Worm (Caenorhabditis elegans) whole organism, L1 larva: ENCODE results near the gene sre-45.
A peak's percentile ranks its signal among the peaks of the same experiment; 100 is the strongest.

Source experiments
- C04F5.9 ChIP-seq: sonication (generic microtip); optimal IDR thresholded peaks from 2 replicates; lab custom pipeline; 2016; ENCODE audit warnings: missing genetic modification characterization, missing compliant biosample characterization
- C16A3.4 ChIP-seq: fragments of 150-350 bp; optimal IDR thresholded peaks from 2 replicates; lab custom pipeline; 2014; ENCODE audit warnings: missing biosample characterization, missing genetic modification characterization
- C34B4.2 ChIP-seq: sonication (generic microtip); optimal IDR thresholded peaks from 2 replicates; lab custom pipeline; 2017; ENCODE audit warnings: mild to moderate bottlenecking, missing genetic modification characterization, missing compliant biosample characterization
- F16B12.6 ChIP-seq: fragments of 150-350 bp; optimal IDR thresholded peaks from 2 replicates; lab custom pipeline; 2014; ENCODE audit warnings: missing biosample characterization, missing genetic modification characterization
- Y116A8C.19 ChIP-seq: sonication (generic microtip); optimal IDR thresholded peaks from 2 replicates; lab custom pipeline; 2016; ENCODE audit warnings: missing compliant biosample characterization, missing genetic modification characterization, borderline replicate concordance
- ama-1 ChIP-seq: fragments of 150-350 bp; optimal IDR thresholded peaks from 2 replicates; lab custom pipeline; 2014
- ceh-63 ChIP-seq: fragments of 200-800 bp; sonication (Bioruptor generic); optimal IDR thresholded peaks from 2 replicates; lab custom pipeline; 2018; ENCODE audit warnings: mild to moderate bottlenecking, missing genetic modification characterization, missing compliant biosample characterization
- ceh-8 ChIP-seq: fragments of 200-800 bp; sonication (Bioruptor generic); optimal IDR thresholded peaks from 2 replicates; lab custom pipeline; 2018; ENCODE audit warnings: mild to moderate bottlenecking, missing genetic modification characterization, moderate library complexity, missing compliant biosample characterization
- ceh-88 ChIP-seq: fragments of 200-800 bp; sonication (Bioruptor generic); IDR thresholded peaks from 2 replicates; pipeline ENCODE4 v1.3.6; 2022; ENCODE audit warnings: missing genetic modification characterization, missing compliant biosample characterization
- ces-1 ChIP-seq: fragments of 150-350 bp; optimal IDR thresholded peaks from 2 replicates; lab custom pipeline; 2014; ENCODE audit warnings: missing biosample characterization, missing genetic modification reagents, missing genetic modification characterization
- efl-1 ChIP-seq, 4 experiments: fragments of 150-350 bp; optimal IDR thresholded peaks in 3 of 4; peaks in 1 of 4; 1 replicate in 1 of 4; 2 replicates in 3 of 4; lab custom pipeline; 2014; ENCODE audit warnings: missing biosample characterization in 2 of 4, missing genetic modification characterization in 2 of 4, missing genetic modification reagents in 2 of 4
- ets-5 ChIP-seq: fragments of 200-800 bp; sonication (Bioruptor generic); IDR thresholded peaks from 2 replicates; pipeline ENCODE4 v1.3.6; 2022; ENCODE audit warnings: missing genetic modification characterization, missing compliant biosample characterization
- fkh-4 ChIP-seq: sonication (generic microtip); optimal IDR thresholded peaks from 2 replicates; lab custom pipeline; 2016; ENCODE audit warnings: missing compliant biosample characterization, missing genetic modification characterization, borderline replicate concordance
- hlh-4 ChIP-seq: sonication (generic microtip); optimal IDR thresholded peaks from 2 replicates; lab custom pipeline; 2016; ENCODE audit warnings: mild to moderate bottlenecking, missing genetic modification characterization, missing compliant biosample characterization
- irx-1 ChIP-seq: sonication (generic microtip); optimal IDR thresholded peaks from 2 replicates; lab custom pipeline; 2016; ENCODE audit warnings: missing genetic modification characterization, missing compliant biosample characterization
- isw-1 ChIP-seq: fragments of 200-800 bp; sonication (Bioruptor generic); IDR thresholded peaks from 2 replicates; pipeline ENCODE4 v1.3.6; 2022; ENCODE audit warnings: missing genetic modification characterization, missing compliant biosample characterization
- jun-1 ChIP-seq: fragments of 150-350 bp; optimal IDR thresholded peaks from 2 replicates; lab custom pipeline; 2014; ENCODE audit warnings: missing biosample characterization, missing genetic modification reagents, missing genetic modification characterization
- lin-13 ChIP-seq: fragments of 150-350 bp; optimal IDR thresholded peaks from 2 replicates; lab custom pipeline; 2014; ENCODE audit warnings: missing biosample characterization, missing genetic modification reagents, missing genetic modification characterization
- lin-14 ChIP-seq: fragments of 200-800 bp; sonication (Bioruptor generic); optimal IDR thresholded peaks from 2 replicates; lab custom pipeline; 2018; ENCODE audit warnings: mild to moderate bottlenecking, missing genetic modification characterization, moderate library complexity, missing compliant biosample characterization
- lin-15B ChIP-seq: fragments of 150-350 bp; sonication (generic microtip); optimal IDR thresholded peaks from 3 replicates; lab custom pipeline; 2014; ENCODE audit warnings: missing biosample characterization, missing genetic modification characterization
- lin-35 ChIP-seq, 2 experiments: fragments of 150-350 bp; optimal IDR thresholded peaks; 2 replicates each; lab custom pipeline; 2014; ENCODE audit warnings: missing biosample characterization in 2 of 2, missing genetic modification characterization in 2 of 2, missing genetic modification reagents in 2 of 2
- lin-39 ChIP-seq: fragments of 150-350 bp; optimal IDR thresholded peaks from 2 replicates; lab custom pipeline; 2014; ENCODE audit warnings: missing biosample characterization, missing genetic modification reagents, missing genetic modification characterization
- lir-3 ChIP-seq: sonication (generic microtip); optimal IDR thresholded peaks from 2 replicates; lab custom pipeline; 2016; ENCODE audit warnings: mild to moderate bottlenecking, missing genetic modification characterization, moderate library complexity, missing compliant biosample characterization; ENCODE audit not compliant: poor library complexity
- lsy-2 ChIP-seq, 2 experiments: fragments of 150-350 bp; optimal IDR thresholded peaks; 2 replicates each; lab custom pipeline; 2014; ENCODE audit warnings: missing biosample characterization in 2 of 2, missing genetic modification characterization in 2 of 2
- mab-9 ChIP-seq: fragments of 200-800 bp; sonication (Bioruptor generic); IDR thresholded peaks from 2 replicates; pipeline ENCODE4 v1.3.6; 2022; ENCODE audit warnings: missing genetic modification reagents, missing genetic modification characterization, missing compliant biosample characterization
- mef-2 ChIP-seq: fragments of 150-350 bp; optimal IDR thresholded peaks from 2 replicates; lab custom pipeline; 2014; ENCODE audit warnings: missing biosample characterization, missing genetic modification characterization
- mep-1 ChIP-seq: fragments of 150-350 bp; optimal IDR thresholded peaks from 2 replicates; lab custom pipeline; 2014; ENCODE audit warnings: missing biosample characterization, missing genetic modification characterization
- nhr-12 ChIP-seq: sonication (generic microtip); optimal IDR thresholded peaks from 2 replicates; lab custom pipeline; 2017; ENCODE audit warnings: missing biosample characterization, missing genetic modification characterization
- nhr-47 ChIP-seq: sonication (generic microtip); optimal IDR thresholded peaks from 2 replicates; lab custom pipeline; 2016; ENCODE audit warnings: mild to moderate bottlenecking, missing genetic modification characterization, moderate library complexity, missing compliant biosample characterization
- nhr-71 ChIP-seq: sonication (generic microtip); optimal IDR thresholded peaks from 2 replicates; lab custom pipeline; 2016; ENCODE audit warnings: mild to moderate bottlenecking, missing genetic modification characterization, moderate library complexity, missing compliant biosample characterization
- nhr-76 ChIP-seq: sonication (generic microtip); optimal IDR thresholded peaks from 2 replicates; lab custom pipeline; 2017; ENCODE audit warnings: missing biosample characterization, missing genetic modification characterization
- nhr-77 ChIP-seq: fragments of 150-350 bp; optimal IDR thresholded peaks from 2 replicates; lab custom pipeline; 2014; ENCODE audit warnings: missing biosample characterization, missing genetic modification characterization
- nhr-84 ChIP-seq: sonication (generic microtip); optimal IDR thresholded peaks from 2 replicates; lab custom pipeline; 2017; ENCODE audit warnings: missing biosample characterization, missing genetic modification characterization
- nhr-85 ChIP-seq: sonication (generic microtip); peaks from one replicate; lab custom pipeline; 2016; ENCODE audit warnings: missing genetic modification characterization, inconsistent platforms, missing compliant biosample characterization
- nhr-90 ChIP-seq: sonication (generic microtip); optimal IDR thresholded peaks from 2 replicates; lab custom pipeline; 2016; ENCODE audit warnings: mild to moderate bottlenecking, missing genetic modification characterization, missing compliant biosample characterization; ENCODE audit not compliant: poor library complexity
- pag-3 ChIP-seq: sonication (generic microtip); optimal IDR thresholded peaks from 2 replicates; lab custom pipeline; 2017; ENCODE audit warnings: missing genetic modification characterization, mild to moderate bottlenecking, missing compliant biosample characterization, antibody characterized with exemption, borderline replicate concordance; ENCODE audit not compliant: insufficient read depth
- pax-3 ChIP-seq: fragments of 200-800 bp; sonication (Bioruptor generic); optimal IDR thresholded peaks from 2 replicates; lab custom pipeline; 2018; ENCODE audit warnings: mild to moderate bottlenecking, missing genetic modification characterization, moderate library complexity, missing compliant biosample characterization
- pqm-1 ChIP-seq: sonication (generic microtip); optimal IDR thresholded peaks from 3 replicates; lab custom pipeline; 2017; ENCODE audit warnings: missing biosample characterization, missing genetic modification characterization
- rnt-1 ChIP-seq: sonication (generic microtip); optimal IDR thresholded peaks from 2 replicates; lab custom pipeline; 2016; ENCODE audit warnings: mild to moderate bottlenecking, missing genetic modification characterization, moderate library complexity, missing compliant biosample characterization
- snpc-4 ChIP-seq: fragments of 150-350 bp; optimal IDR thresholded peaks from 2 replicates; lab custom pipeline; 2014; ENCODE audit warnings: missing biosample characterization, missing genetic modification characterization
- snu-23 ChIP-seq: sonication (generic microtip); optimal IDR thresholded peaks from 2 replicates; lab custom pipeline; 2016; ENCODE audit warnings: missing genetic modification characterization, missing compliant biosample characterization
- sox-4 ChIP-seq: sonication (generic microtip); optimal IDR thresholded peaks from 2 replicates; lab custom pipeline; 2016; ENCODE audit warnings: missing genetic modification characterization, missing compliant biosample characterization
- sptf-1 ChIP-seq: fragments of 150-350 bp; optimal IDR thresholded peaks from 2 replicates; lab custom pipeline; 2014; ENCODE audit warnings: missing biosample characterization, missing genetic modification characterization
- sup-37 ChIP-seq: fragments of 200-800 bp; sonication (Bioruptor generic); optimal IDR thresholded peaks from 2 replicates; lab custom pipeline; 2018; ENCODE audit warnings: mild to moderate bottlenecking, missing genetic modification characterization, missing compliant biosample characterization
- swsn-7 ChIP-seq: sonication (generic microtip); optimal IDR thresholded peaks from 2 replicates; lab custom pipeline; 2016; ENCODE audit warnings: missing genetic modification characterization, missing compliant biosample characterization
- unc-62 ChIP-seq: fragments of 150-350 bp; optimal IDR thresholded peaks from 2 replicates; lab custom pipeline; 2014; ENCODE audit warnings: missing biosample characterization, missing genetic modification reagents, missing genetic modification characterization
- unc-98 ChIP-seq: fragments of 200-800 bp; sonication (Bioruptor generic); IDR thresholded peaks from 2 replicates; pipeline ENCODE4 v1.3.6; 2022; ENCODE audit warnings: missing genetic modification characterization, missing compliant biosample characterization
- vab-15 ChIP-seq: sonication (generic microtip); optimal IDR thresholded peaks from 2 replicates; lab custom pipeline; 2017; ENCODE audit warnings: missing genotype, mild to moderate bottlenecking, missing genetic modification characterization, missing compliant biosample characterization
- xbp-1 ChIP-seq: sonication (generic microtip); optimal IDR thresholded peaks from 2 replicates; lab custom pipeline; 2016; ENCODE audit warnings: missing genetic modification characterization, missing compliant biosample characterization
- zag-1 ChIP-seq: fragments of 150-350 bp; optimal IDR thresholded peaks from 2 replicates; lab custom pipeline; 2014; ENCODE audit warnings: missing biosample characterization, missing genetic modification characterization
- zip-4 ChIP-seq: fragments of 200-800 bp; sonication (Bioruptor generic); optimal IDR thresholded peaks from 2 replicates; lab custom pipeline; 2018; ENCODE audit warnings: mild to moderate bottlenecking, missing genetic modification characterization, moderate library complexity, missing compliant biosample characterization
- ztf-11 ChIP-seq, 2 experiments: sonication (generic microtip); optimal IDR thresholded peaks; 2 replicates each; lab custom pipeline; 2016 to 2017; ENCODE audit warnings: missing genetic modification characterization in 2 of 2, missing biosample characterization in 1 of 2, missing compliant biosample characterization in 1 of 2
- ztf-4 ChIP-seq: fragments of 150-350 bp; optimal IDR thresholded peaks from 2 replicates; lab custom pipeline; 2014; ENCODE audit warnings: missing biosample characterization, missing genetic modification characterization

Gene sre-45

DNA sequence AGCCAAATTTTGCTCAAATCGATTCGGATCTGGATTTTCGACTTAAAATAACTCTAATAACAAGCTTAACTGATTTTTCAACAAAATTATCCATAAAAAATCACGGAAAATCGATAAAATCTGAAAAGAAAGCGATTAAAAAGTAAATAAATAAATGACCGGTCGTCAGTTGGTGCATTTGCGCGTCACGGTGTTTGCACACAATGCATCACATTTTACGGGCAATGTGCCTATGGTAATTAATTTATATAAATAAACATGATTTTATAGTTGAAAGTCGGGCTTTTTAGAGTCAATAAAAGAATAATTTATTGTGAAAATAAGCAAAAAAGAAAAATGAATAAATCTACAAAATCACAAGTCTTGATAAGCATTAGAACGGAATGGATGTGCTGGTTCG lies 22.9 kb upstream of the sre-45 start (continued):
- TF ChIP-seq zip-4 (GFP tag; lab: Kevin White, UChicago) (no peak), lin-13 (GFP tag; lab: Kevin White, UChicago) (no peak), vab-15 (tag; lab: Kevin White, UChicago) (no peak), pag-3 (tag; lab: Kevin White, UChicago) (no peak), lir-3 (tag; lab: Kevin White, UChicago) (no peak), efl-1 (optimal IDR thresholded peaks at IDR 0.05; lab: Kevin White, UChicago) (peak; percentile 25 to 54), efl-1 (GFP tag; optimal IDR thresholded peaks at IDR 0.05 in 1 of 2; lab: Kevin White, UChicago) (peak; percentile 62 to 93), nhr-71 (tag; lab: Kevin White, UChicago) (peak; percentile 59), lin-35 (GFP tag; optimal IDR thresholded peaks at IDR 0.05; lab: Kevin White, UChicago) (peak; percentile 13 to 42), sptf-1 (tag; lab: Kevin White, UChicago) (no peak), irx-1 (peak; percentile 35), isw-1 (GFP tag; lab: Robert Waterston, UW) (no peak; the same call in 1 of the 2 replicates), ztf-11 (tag; optimal IDR thresholded peaks at IDR 0.05; lab: Kevin White, UChicago) (no peak), ceh-63 (no peak), C34B4.2 (tag; lab: Kevin White, UChicago) (no peak), F16B12.6 (tag; lab: Kevin White, UChicago) (peak; percentile 93), sup-37 (GFP tag; lab: Kevin White, UChicago) (no peak), lin-14 (GFP tag; lab: Kevin White, UChicago) (no peak), ets-5 (GFP tag; lab: Robert Waterston, UW) (no peak), nhr-85 (tag; lab: Kevin White, UChicago) (no peak), zag-1 (tag; lab: Kevin White, UChicago) (no peak), hlh-4 (tag; lab: Kevin White, UChicago) (no peak), ceh-8 (GFP tag; lab: Kevin White, UChicago) (no peak), nhr-47 (peak; percentile 60), fkh-4 (tag; lab: Kevin White, UChicago) (no peak), Y116A8C.19 (tag; lab: Kevin White, UChicago) (no peak), C16A3.4 (peak; percentile 15), pqm-1 (tag; lab: Kevin White, UChicago) (no peak), mep-1 (peak; percentile 66), mef-2 (tag; lab: Kevin White, UChicago) (no peak), ces-1 (GFP tag; lab: Kevin White, UChicago) (no peak), nhr-12 (tag; lab: Kevin White, UChicago) (no peak), nhr-76 (tag; lab: Kevin White, UChicago) (no peak), C04F5.9 (tag; lab: Kevin White, UChicago) (no peak), snpc-4 (tag; lab: Kevin White, UChicago) (peak; percentile 29), pax-3 (no peak), lin-39 (no peak), snu-23 (GFP tag; lab: Kevin White, UChicago) (peak; percentile 61), lsy-2 (tag; optimal IDR thresholded peaks at IDR 0.05; lab: Kevin White, UChicago) (peak; percentile 68 to 69), nhr-84 (tag; lab: Kevin White, UChicago) (no peak), ztf-4 (no peak), ceh-88 (GFP tag; lab: Robert Waterston, UW) (no peak), unc-98 (GFP tag; lab: Robert Waterston, UW) (no peak), rnt-1 (peak; percentile 25), nhr-77 (tag; lab: Kevin White, UChicago) (no peak), swsn-7 (tag; lab: Kevin White, UChicago) (peak; percentile 50), ama-1 (lab: Kevin White, UChicago) (peak; percentile 51), nhr-90 (peak; percentile 39), lin-15B (tag; lab: Kevin White, UChicago) (no peak), unc-62 (no peak), xbp-1 (tag; lab: Kevin White, UChicago) (peak; percentile 42), mab-9 (GFP tag; lab: Robert Waterston, UW) (no peak), jun-1 (tag; lab: Kevin White, UChicago) (no peak), sox-4 (peak; percentile 7)
